Worm (Caenorhabditis elegans) whole organism, L4 larva: ENCODE data around the gene mig-32.

Experiments used
- ZK546.5 ChIP-seq, 2 experiments: sonication (generic microtip); optimal IDR thresholded peaks; 2 replicates each; lab custom pipeline; 2017; ENCODE audit warnings: missing biosample characterization in 2 of 2, missing genetic modification characterization in 2 of 2
- ctbp-1 ChIP-seq: fragments of 200-800 bp; sonication (Bioruptor generic); IDR thresholded peaks from 2 replicates; pipeline ENCODE4 v1.3.6; 2022; ENCODE audit warnings: missing genetic modification reagents, missing genetic modification characterization, missing compliant biosample characterization
- lin-15B ChIP-seq: fragments of 150-350 bp; sonication (generic microtip); optimal IDR thresholded peaks from 3 replicates; lab custom pipeline; 2014; ENCODE audit warnings: missing biosample characterization, missing genetic modification characterization
- nhr-6 ChIP-seq: fragments of 150-350 bp; optimal IDR thresholded peaks from 2 replicates; lab custom pipeline; 2014; ENCODE audit warnings: missing biosample characterization, missing genetic modification characterization
- pqm-1 ChIP-seq: sonication (generic microtip); optimal IDR thresholded peaks from 2 replicates; lab custom pipeline; 2017; ENCODE audit warnings: missing biosample characterization, missing genetic modification characterization
- snpc-4 ChIP-seq: fragments of 150-350 bp; optimal IDR thresholded peaks from 2 replicates; lab custom pipeline; 2014; ENCODE audit warnings: missing biosample characterization, missing genetic modification characterization
- vab-7 ChIP-seq: fragments of 200-800 bp; sonication (Bioruptor generic); IDR thresholded peaks from 2 replicates; pipeline ENCODE4 v1.3.6; 2022; ENCODE audit warnings: missing genetic modification reagents, missing genetic modification characterization, missing compliant biosample characterization
- ztf-11 ChIP-seq: fragments of 150-350 bp; optimal IDR thresholded peaks from 2 replicates; lab custom pipeline; 2014; ENCODE audit warnings: missing biosample characterization, missing genetic modification characterization

- no peak for TF ChIP-seq nhr-6 (tag; lab: Kevin White, UChicago)
- TF ChIP-seq ztf-11 (tag; lab: Kevin White, UChicago): no peak
- TF ChIP-seq lin-15B (tag; lab: Kevin White, UChicago): no peak
- TF ChIP-seq vab-7: no peak
- TF ChIP-seq ZK546.5 (tag; optimal IDR thresholded peaks at IDR 0.05; lab: Kevin White, UChicago): no peak
- TF ChIP-seq pqm-1 (tag; lab: Kevin White, UChicago): no peak
- TF ChIP-seq snpc-4 (tag; lab: Kevin White, UChicago): no peak
- TF ChIP-seq ctbp-1: no peak
Observed at ce11 chrIV:12061229-12061628, 30.8 kb downstream of the mig-32 start, which contains the start of gene K08E4.8.
